Fruit fly (Drosophila melanogaster): ENCODE results near the gene Pc.

Gene Pc

DNA sequence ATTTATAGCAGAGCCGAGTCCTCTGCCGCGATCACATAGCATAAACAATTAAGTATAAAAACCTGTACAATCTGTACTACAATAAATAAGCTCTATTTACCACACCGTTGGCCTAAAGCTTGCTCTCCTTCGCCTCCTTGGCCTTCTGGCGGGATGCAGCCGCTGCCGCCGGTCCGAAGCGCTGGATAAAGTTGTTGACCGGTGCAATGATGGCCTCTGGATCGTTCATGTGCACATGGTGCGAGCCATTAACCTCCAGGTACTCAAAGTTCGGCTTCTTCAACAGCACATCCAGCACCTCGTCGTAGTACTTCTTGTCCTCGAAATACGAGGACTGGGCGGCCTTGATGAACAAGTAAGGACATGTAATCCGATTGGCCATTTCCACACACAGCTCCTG, 15.3 kb downstream of the Pc start:
- no peak for TF ChIP-seq tj (GFP tag; optimal IDR thresholded peaks at IDR 0.05)
- no peak for TF ChIP-seq Crg-1 (GFP tag; optimal IDR thresholded peaks at IDR 0.05)
- no peak for TF ChIP-seq pad (GFP tag; optimal IDR thresholded peaks at IDR 0.05)
- no peak for TF ChIP-seq CG7045 (GFP tag; optimal IDR thresholded peaks at IDR 0.05)
- no peak for TF ChIP-seq ovo (GFP tag; optimal IDR thresholded peaks at IDR 0.05)
- TF ChIP-seq cic (GFP tag; optimal IDR thresholded peaks at IDR 0.05): no peak
- no peak for TF ChIP-seq CG33017 (tag; optimal IDR thresholded peaks at IDR 0.05)
- TF ChIP-seq cnc (optimal IDR thresholded peaks at IDR 0.05): no peak
- no peak for TF ChIP-seq Clk (GFP tag; optimal IDR thresholded peaks at IDR 0.05)
- TF ChIP-seq Hr96 (GFP tag; optimal IDR thresholded peaks at IDR 0.05): no peak
- no peak for TF ChIP-seq CG11617 (GFP tag; optimal IDR thresholded peaks at IDR 0.05)
- no peak for TF ChIP-seq CG1620 (GFP tag; optimal IDR thresholded peaks at IDR 0.05)
- TF ChIP-seq toe (GFP tag; optimal IDR thresholded peaks at IDR 0.05): no peak
- TF ChIP-seq Mnt (GFP tag; optimal IDR thresholded peaks at IDR 0.05): no peak
- TF ChIP-seq CG12768 (GFP tag; optimal IDR thresholded peaks at IDR 0.05): no peak
- no peak for TF ChIP-seq CG5204 (GFP tag; optimal IDR thresholded peaks at IDR 0.05)
- no peak for TF ChIP-seq CG14711 (tag; optimal IDR thresholded peaks at IDR 0.05)
- TF ChIP-seq kay (GFP tag; ENCODE audit: borderline replicate concordance): no peak
- no peak for TF ChIP-seq CG7101 (tag; optimal IDR thresholded peaks at IDR 0.05)
- no peak for TF ChIP-seq bab1 (GFP tag; optimal IDR thresholded peaks at IDR 0.05)

DNA sequence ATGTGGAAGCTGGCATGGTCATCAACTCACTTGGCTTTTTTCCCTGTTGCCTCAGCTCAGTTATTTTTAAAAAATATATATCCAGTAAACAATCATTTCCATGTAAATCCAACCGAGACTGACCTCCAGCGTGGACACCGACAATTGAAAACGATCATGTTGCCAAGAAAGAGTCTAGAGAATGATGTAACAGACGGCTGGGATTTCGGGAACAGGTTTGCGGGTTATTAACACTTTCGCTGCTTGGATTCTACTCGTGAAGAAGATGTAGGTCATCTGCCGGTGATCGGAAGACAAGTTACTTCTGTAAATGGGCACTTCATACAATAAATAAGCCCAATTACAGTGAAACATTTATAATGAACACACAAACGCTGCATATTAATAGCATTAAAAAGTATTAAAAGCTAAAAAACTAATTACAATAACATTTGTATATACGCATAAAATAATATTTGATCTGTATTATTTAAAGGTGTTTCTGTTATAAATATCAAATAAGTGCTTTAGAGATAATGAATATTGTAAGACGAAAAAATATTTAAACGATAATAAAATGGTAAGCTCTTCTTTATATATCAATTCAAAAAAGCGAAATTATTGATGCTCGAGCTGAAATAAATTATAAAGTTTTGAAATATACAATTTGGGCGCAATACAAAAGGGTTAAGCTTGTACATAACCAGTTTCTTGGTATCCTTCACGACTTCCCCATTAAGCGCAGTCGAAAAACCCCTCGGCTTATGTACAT, 15.9 kb downstream of the Pc start:
- no peak for TF ChIP-seq Mnt (GFP tag; optimal IDR thresholded peaks at IDR 0.05)
- no peak for TF ChIP-seq kay (GFP tag; ENCODE audit: borderline replicate concordance)
- TF ChIP-seq Crg-1 (GFP tag; optimal IDR thresholded peaks at IDR 0.05): no peak
- no peak for TF ChIP-seq CG33017 (tag; optimal IDR thresholded peaks at IDR 0.05)
- TF ChIP-seq Clk (GFP tag; optimal IDR thresholded peaks at IDR 0.05): no peak
- TF ChIP-seq CG12768 (GFP tag; optimal IDR thresholded peaks at IDR 0.05): no peak
- no peak for TF ChIP-seq cic (GFP tag; optimal IDR thresholded peaks at IDR 0.05)
- TF ChIP-seq CG5204 (GFP tag; optimal IDR thresholded peaks at IDR 0.05): no peak
- TF ChIP-seq Hr96 (GFP tag; optimal IDR thresholded peaks at IDR 0.05): no peak
- no peak for TF ChIP-seq cnc (optimal IDR thresholded peaks at IDR 0.05)
- TF ChIP-seq CG1620 (GFP tag; optimal IDR thresholded peaks at IDR 0.05): no peak
- no peak for TF ChIP-seq CG7045 (GFP tag; optimal IDR thresholded peaks at IDR 0.05)

- TF ChIP-seq CG33017 (tag; optimal IDR thresholded peaks at IDR 0.05) (no peak), Crg-1 (GFP tag; optimal IDR thresholded peaks at IDR 0.05) (no peak), CG5204 (GFP tag; optimal IDR thresholded peaks at IDR 0.05) (no peak), CG1620 (GFP tag; optimal IDR thresholded peaks at IDR 0.05) (no peak), cic (GFP tag; optimal IDR thresholded peaks at IDR 0.05) (no peak), bab1 (GFP tag; optimal IDR thresholded peaks at IDR 0.05) (no peak), kay (GFP tag; ENCODE audit: borderline replicate concordance) (no peak), cnc (optimal IDR thresholded peaks at IDR 0.05) (no peak)
Measured at dm6 chr3L:21300280-21300679, 17.5 kb downstream of the Pc start, which contains the start of gene Cpr78Cc. Cpr78Cc (plus strand) TSS chr3L:21300580.

dm6 chr3L:21299203-21299602, 18.6 kb downstream of the Pc start:
- TF ChIP-seq CG12768 (GFP tag; optimal IDR thresholded peaks at IDR 0.05) (no peak), Mnt (GFP tag; optimal IDR thresholded peaks at IDR 0.05) (no peak), Hr96 (GFP tag; optimal IDR thresholded peaks at IDR 0.05) (no peak), CG14711 (tag; optimal IDR thresholded peaks at IDR 0.05) (no peak), CG33017 (tag; optimal IDR thresholded peaks at IDR 0.05) (no peak), CG5204 (GFP tag; optimal IDR thresholded peaks at IDR 0.05) (no peak), pad (GFP tag; optimal IDR thresholded peaks at IDR 0.05) (no peak), CG11617 (GFP tag; optimal IDR thresholded peaks at IDR 0.05) (no peak), CG7101 (tag; optimal IDR thresholded peaks at IDR 0.05) (no peak), Clk (GFP tag; optimal IDR thresholded peaks at IDR 0.05) (no peak), cnc (optimal IDR thresholded peaks at IDR 0.05) (no peak), CG1620 (GFP tag; optimal IDR thresholded peaks at IDR 0.05) (no peak), ovo (GFP tag; optimal IDR thresholded peaks at IDR 0.05) (no peak)

dm6 chr3L:21298375-21298774, 19.4 kb downstream of the Pc start, which contains the start of gene CG43702:
CG43702 (plus strand) TSS chr3L:21298675.
- TF ChIP-seq CG12768 (GFP tag; optimal IDR thresholded peaks at IDR 0.05) (no peak), CG7045 (GFP tag; optimal IDR thresholded peaks at IDR 0.05) (no peak), toe (GFP tag; optimal IDR thresholded peaks at IDR 0.05) (no peak), ovo (GFP tag; optimal IDR thresholded peaks at IDR 0.05) (no peak), Hr96 (GFP tag; optimal IDR thresholded peaks at IDR 0.05) (no peak), Clk (GFP tag; optimal IDR thresholded peaks at IDR 0.05) (no peak), CG33017 (tag; optimal IDR thresholded peaks at IDR 0.05) (no peak)

DNA sequence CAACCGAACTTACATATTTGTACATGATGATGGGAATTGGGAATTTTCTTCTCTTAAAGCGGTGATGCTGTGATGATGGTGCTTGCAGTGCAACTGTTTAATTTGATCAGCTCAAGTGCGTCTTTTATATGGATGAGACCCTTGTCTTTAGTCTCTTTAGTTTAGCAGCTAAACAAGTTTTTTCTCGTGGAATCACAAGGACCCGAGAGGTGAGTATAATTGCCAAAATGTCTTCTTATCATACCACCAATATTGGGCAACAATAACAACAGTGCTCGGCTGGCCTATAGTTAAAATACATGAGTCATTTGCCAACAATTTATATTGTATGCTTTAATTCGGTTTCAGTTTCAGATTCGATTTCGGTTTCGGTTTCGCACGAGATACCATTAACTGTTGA, 20.1 kb downstream of the Pc start, which contains the start of gene Edg78E:
TSS of gene Edg78E (minus strand) at position 101 of the 400 bp plus-strand sequence.
- no peak for TF ChIP-seq toe (GFP tag; optimal IDR thresholded peaks at IDR 0.05)
- no peak for TF ChIP-seq CG33017 (tag; optimal IDR thresholded peaks at IDR 0.05)
- no peak for TF ChIP-seq CG5204 (GFP tag; optimal IDR thresholded peaks at IDR 0.05)
- TF ChIP-seq kay (GFP tag; ENCODE audit: borderline replicate concordance): no peak
- no peak for TF ChIP-seq Clk (GFP tag; optimal IDR thresholded peaks at IDR 0.05)
- TF ChIP-seq Hr96 (GFP tag; optimal IDR thresholded peaks at IDR 0.05): no peak
- TF ChIP-seq CG14711 (tag; optimal IDR thresholded peaks at IDR 0.05): no peak
- TF ChIP-seq ovo (GFP tag; optimal IDR thresholded peaks at IDR 0.05): no peak
